Worm (Caenorhabditis elegans): ENCODE results near the gene dpy-23.

The dpy-23 gene

ce11 chrX:4353318-4353717 lies 35.8 kb upstream of the dpy-23 start, which contains the start of gene col-165:
Gene col-165 (plus strand): TSS chrX:4353618.
- TF ChIP-seq bed-3 (GFP tag; optimal IDR thresholded peaks at IDR 0.05) (no peak), lin-13 (tag; optimal IDR thresholded peaks at IDR 0.05) (no peak), mab-5 (tag; optimal IDR thresholded peaks at IDR 0.05) (no peak)

DNA sequence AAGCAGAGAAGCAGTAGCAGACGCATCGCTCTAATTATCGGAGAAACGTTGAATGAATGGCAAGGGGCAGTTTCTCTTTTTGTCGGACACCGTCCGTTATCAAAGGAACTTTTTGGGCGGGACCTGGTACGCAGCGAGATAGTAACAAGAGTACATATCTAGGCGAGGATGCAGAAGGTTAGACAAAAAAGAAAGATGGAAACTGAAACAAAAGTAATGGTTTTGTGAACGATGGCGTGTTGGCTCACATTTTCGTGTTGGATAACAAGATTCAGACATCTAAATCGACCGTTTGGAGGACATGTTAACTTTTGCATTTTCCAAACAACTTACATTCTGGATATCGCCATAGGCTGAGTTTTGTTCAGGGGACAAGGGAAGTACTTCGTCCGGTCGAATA lies 31.7 kb upstream of the dpy-23 start, which contains the start of gene F14H12.6:
TSS of gene F14H12.6 (minus strand) at position 101 of the 400 bp plus-strand sequence.
- no peak for TF ChIP-seq mls-2 (tag; optimal IDR thresholded peaks at IDR 0.05)
- TF ChIP-seq elt-3 (tag; optimal IDR thresholded peaks at IDR 0.05) = no peak
- TF ChIP-seq elt-1 (tag; optimal IDR thresholded peaks at IDR 0.05; ENCODE audit: borderline replicate concordance, insufficient read depth) = no peak
- no peak for TF ChIP-seq sptf-1 (tag; optimal IDR thresholded peaks at IDR 0.05)
- no peak for TF ChIP-seq lsy-2 (tag; optimal IDR thresholded peaks at IDR 0.05)
- no peak for TF ChIP-seq ham-2 (GFP tag; optimal IDR thresholded peaks at IDR 0.05)
- TF ChIP-seq sem-2 (GFP tag; optimal IDR thresholded peaks at IDR 0.05) = no peak
- TF ChIP-seq nhr-237 (tag; optimal IDR thresholded peaks at IDR 0.05) = no peak
- TF ChIP-seq tbx-8 (GFP tag; optimal IDR thresholded peaks at IDR 0.05) = no peak
- TF ChIP-seq snpc-4 (tag; optimal IDR thresholded peaks at IDR 0.05) = no peak
- no peak for TF ChIP-seq blmp-1 (tag; optimal IDR thresholded peaks at IDR 0.05)
- no peak for TF ChIP-seq nhr-76 (tag; optimal IDR thresholded peaks at IDR 0.05)
- no peak for TF ChIP-seq unc-62 (GFP tag; optimal IDR thresholded peaks at IDR 0.05)
- TF ChIP-seq cnd-1 (tag; optimal IDR thresholded peaks at IDR 0.05) = no peak
- TF ChIP-seq nhr-12 (tag; optimal IDR thresholded peaks at IDR 0.05) = no peak
- no peak for TF ChIP-seq ceh-43 (GFP tag; optimal IDR thresholded peaks at IDR 0.05)
- TF ChIP-seq flh-1 (GFP tag; optimal IDR thresholded peaks at IDR 0.05) = no peak
- TF ChIP-seq nhr-2 (tag; optimal IDR thresholded peaks at IDR 0.05) = no peak
- no peak for TF ChIP-seq pha-4 (tag; optimal IDR thresholded peaks at IDR 0.05)
- TF ChIP-seq lin-32 (GFP tag; optimal IDR thresholded peaks at IDR 0.05) = no peak

- TF ChIP-seq tbx-8 (GFP tag; optimal IDR thresholded peaks at IDR 0.05) (no peak), unc-62 (GFP tag; optimal IDR thresholded peaks at IDR 0.05) (no peak), mab-5 (tag; optimal IDR thresholded peaks at IDR 0.05) (no peak), mep-1 (tag; optimal IDR thresholded peaks at IDR 0.05) (no peak), drap-1 (GFP tag; optimal IDR thresholded peaks at IDR 0.05) (no peak), nhr-2 (tag; optimal IDR thresholded peaks at IDR 0.05) (no peak), bed-3 (GFP tag; optimal IDR thresholded peaks at IDR 0.05) (no peak), nhr-28 (tag; optimal IDR thresholded peaks at IDR 0.05) (no peak), unc-39 (tag; optimal IDR thresholded peaks at IDR 0.05) (no peak), zip-8 (tag; optimal IDR thresholded peaks at IDR 0.05) (no peak), lin-32 (GFP tag; optimal IDR thresholded peaks at IDR 0.05) (no peak), ces-1 (GFP tag; optimal IDR thresholded peaks at IDR 0.05) (no peak), lsy-2 (tag; optimal IDR thresholded peaks at IDR 0.05) (no peak), elt-1 (tag; optimal IDR thresholded peaks at IDR 0.05; ENCODE audit: borderline replicate concordance, insufficient read depth) (no peak), M03D4.4 (tag; optimal IDR thresholded peaks at IDR 0.05) (no peak)
Observed at ce11 chrX:4359030-4359429, 30.1 kb upstream of the dpy-23 start.

- TF ChIP-seq ztf-11 (tag; optimal IDR thresholded peaks at IDR 0.05) (no peak), nhr-2 (tag; optimal IDR thresholded peaks at IDR 0.05) (no peak), lsy-2 (tag; optimal IDR thresholded peaks at IDR 0.05) (no peak), drap-1 (GFP tag; optimal IDR thresholded peaks at IDR 0.05) (no peak), hlh-1 (tag; optimal IDR thresholded peaks at IDR 0.05) (no peak), unc-39 (tag; optimal IDR thresholded peaks at IDR 0.05) (no peak), M03D4.4 (tag; optimal IDR thresholded peaks at IDR 0.05) (no peak), mep-1 (tag; optimal IDR thresholded peaks at IDR 0.05) (no peak), unc-120 (tag; optimal IDR thresholded peaks at IDR 0.05; ENCODE audit: poor library complexity, severe bottlenecking) (no peak), ces-1 (GFP tag; optimal IDR thresholded peaks at IDR 0.05) (no peak), tbx-8 (GFP tag; optimal IDR thresholded peaks at IDR 0.05) (no peak), unc-62 (GFP tag; optimal IDR thresholded peaks at IDR 0.05) (no peak), lin-32 (GFP tag; optimal IDR thresholded peaks at IDR 0.05) (no peak), ham-2 (GFP tag; optimal IDR thresholded peaks at IDR 0.05) (no peak), nhr-76 (tag; optimal IDR thresholded peaks at IDR 0.05) (no peak), flh-1 (GFP tag; optimal IDR thresholded peaks at IDR 0.05) (no peak)
Observed at ce11 chrX:4362522-4362921, 26.6 kb upstream of the dpy-23 start, which contains the start of gene F14H12.7. Gene F14H12.7 (minus strand): TSS chrX:4362622.

Data from whole organism, mixed stage, embryonic.